5 fruit fly cellular contexts compared by ENCODE assay signal in the genomic region with DNA sequence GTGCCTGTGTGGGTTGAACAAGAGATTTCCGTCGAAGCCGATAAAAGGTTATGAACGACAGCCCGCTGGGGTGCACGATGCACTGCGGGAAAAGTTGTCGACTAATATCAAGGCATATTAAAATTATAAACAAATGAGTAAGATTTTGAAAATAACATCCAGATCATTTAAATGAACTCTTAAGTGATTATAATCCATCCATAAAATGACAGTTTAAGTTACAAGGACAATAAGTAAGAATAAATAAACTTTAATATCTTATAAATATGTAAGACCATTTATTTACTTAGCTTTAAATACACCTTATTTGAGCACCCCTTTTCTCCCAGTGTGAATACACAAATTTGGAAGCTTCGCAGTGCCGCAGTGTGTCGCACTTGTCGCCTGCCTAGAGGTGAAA.
TF ChIP-seq lines count a peak whose summit lies in the region.

No protein-coding gene starts in this region.

- TF ChIP-seq CTCF in whole organism, embryonic (GFP tag; optimal IDR thresholded peaks at IDR 0.05; lab: Kevin White, UChicago) = no peak

TF ChIP-seq in whole organism, adult, 20 proteins besides CTCF, POLR2A, EP300 and RAD21:
- peak; percentile 2 for TF ChIP-seq kay (GFP tag; lab: Kevin White, UChicago; ENCODE audit: borderline replicate concordance)
- TF ChIP-seq CG12768 (GFP tag; optimal IDR thresholded peaks at IDR 0.05; lab: Kevin White, UChicago) = no peak

TF ChIP-seq in whole organism, embryonic, 481 proteins besides CTCF, POLR2A, EP300 and RAD21 (continues in another document):
- TF ChIP-seq D (optimal IDR thresholded peaks at IDR 0.05; lab: Kevin White, UChicago) (no peak), D (GFP tag; optimal IDR thresholded peaks at IDR 0.05; lab: Kevin White, UChicago) (peak; percentile 72), CG18262 (tag; optimal IDR thresholded peaks at IDR 0.05; lab: Kevin White, UChicago) (peak; percentile 62), ara (GFP tag; IDR thresholded peaks at IDR 0.05; lab: Robert Waterston, UW) (0 out of 2 replicates have a peak, but pooled peaks have one; percentile 35), CG12104 (GFP tag; optimal IDR thresholded peaks at IDR 0.05; lab: Kevin White, UChicago) (peak; percentile 17), oc (tag; optimal IDR thresholded peaks at IDR 0.05; lab: Kevin White, UChicago) (no peak), ranshi (GFP tag; IDR thresholded peaks at IDR 0.05; lab: Robert Waterston, UW) (no peak), CG10209 (GFP tag; optimal IDR thresholded peaks at IDR 0.05; lab: Kevin White, UChicago) (peak; percentile 6), dmrt11E (tag; optimal IDR thresholded peaks at IDR 0.05; lab: Kevin White, UChicago) (peak; percentile 71), CG11085 (GFP tag; IDR thresholded peaks at IDR 0.05; lab: Robert Waterston, UW) (no peak), CG18764 (GFP tag; optimal IDR thresholded peaks at IDR 0.05; lab: Kevin White, UChicago) (no peak), knrl (GFP tag; IDR thresholded peaks at IDR 0.05; lab: Robert Waterston, UW; ENCODE audit: partially characterized antibody) (no peak), CG15011 (GFP tag; optimal IDR thresholded peaks at IDR 0.05; lab: Kevin White, UChicago) (no peak), fd96Cb (tag; optimal IDR thresholded peaks at IDR 0.05; lab: Kevin White, UChicago) (peak; percentile 54), CG10979 (tag; optimal IDR thresholded peaks at IDR 0.05; lab: Kevin White, UChicago) (peak; percentile 83), CG15269 (tag; optimal IDR thresholded peaks at IDR 0.05; lab: Kevin White, UChicago) (no peak), D19A (tag; optimal IDR thresholded peaks at IDR 0.05; lab: Kevin White, UChicago) (peak; percentile 15), Eip74EF (GFP tag; optimal IDR thresholded peaks at IDR 0.05; lab: Kevin White, UChicago) (no peak), E2f1 (GFP tag; IDR thresholded peaks at IDR 0.05; lab: Robert Waterston, UW) (no peak), CoRest (tag; optimal IDR thresholded peaks at IDR 0.05; lab: Kevin White, UChicago) (peak; percentile 5), CG12391 (tag; optimal IDR thresholded peaks at IDR 0.05; lab: Kevin White, UChicago) (peak; percentile 36)

TF ChIP-seq in whole organism, prepupa, 60 proteins besides CTCF, POLR2A, EP300 and RAD21:
- TF ChIP-seq CG10669 (GFP tag; optimal IDR thresholded peaks at IDR 0.05; lab: Kevin White, UChicago) (peak; percentile 13), svp (GFP tag; lab: Kevin White, UChicago) (peak; percentile 28), CG32006 (GFP tag; optimal IDR thresholded peaks at IDR 0.05; lab: Kevin White, UChicago) (no peak), Eip78C (GFP tag; lab: Kevin White, UChicago) (peak; percentile 68), esn (GFP tag; optimal IDR thresholded peaks at IDR 0.05; lab: Kevin White, UChicago) (peak; percentile 4), Hr38 (GFP tag; optimal IDR thresholded peaks at IDR 0.05; lab: Kevin White, UChicago) (no peak), CG3032 (tag; optimal IDR thresholded peaks at IDR 0.05; lab: Kevin White, UChicago) (peak; percentile 11), CG3919 (GFP tag; optimal IDR thresholded peaks at IDR 0.05; lab: Kevin White, UChicago) (peak; percentile 6), Met (GFP tag; optimal IDR thresholded peaks at IDR 0.05; lab: Kevin White, UChicago) (peak; percentile 12)
TF ChIP-seq in whole organism, prepupa: peak in this region for 7.

TF ChIP-seq in whole organism, pupa, 21 proteins besides CTCF, POLR2A, EP300 and RAD21:
- TF ChIP-seq CG15710 (tag; optimal IDR thresholded peaks at IDR 0.05; lab: Kevin White, UChicago) (no peak), CG8159 (tag; optimal IDR thresholded peaks at IDR 0.05; lab: Kevin White, UChicago) (peak; percentile 36), gl (tag; optimal IDR thresholded peaks at IDR 0.05; lab: Kevin White, UChicago) (no peak)

TF ChIP-seq in whole organism, wandering third instar larva, 38 proteins besides CTCF, POLR2A, EP300 and RAD21:
- TF ChIP-seq h (GFP tag; optimal IDR thresholded peaks at IDR 0.05; lab: Kevin White, UChicago) (peak; percentile 1), OdsH (GFP tag; optimal IDR thresholded peaks at IDR 0.05; lab: Kevin White, UChicago) (no peak)
